Worm (Caenorhabditis elegans) whole organism, mixed stage, embryonic: ENCODE results near the gene spas-1.

ENCODE experiments used
- bed-3 ChIP-seq: fragments of 200-800 bp; sonication (Bioruptor generic); optimal IDR thresholded peaks from 3 replicates; lab custom pipeline; 2018; ENCODE audit warnings: mild to moderate bottlenecking, missing genetic modification characterization, moderate library complexity, missing compliant biosample characterization
- blmp-1 ChIP-seq: fragments of 150-350 bp; optimal IDR thresholded peaks from 2 replicates; lab custom pipeline; 2014; ENCODE audit warnings: missing biosample characterization, missing genetic modification characterization
- ceh-39 ChIP-seq: fragments of 150-350 bp; optimal IDR thresholded peaks from 2 replicates; lab custom pipeline; 2014; ENCODE audit warnings: missing biosample characterization, missing genetic modification characterization
- ceh-43 ChIP-seq: fragments of 200-800 bp; sonication (Bioruptor generic); optimal IDR thresholded peaks from 2 replicates; lab custom pipeline; 2018; ENCODE audit warnings: mild to moderate bottlenecking, missing genetic modification characterization, moderate library complexity, missing compliant biosample characterization
- ceh-83 ChIP-seq: fragments of 200-800 bp; sonication (Bioruptor generic); optimal IDR thresholded peaks from 2 replicates; lab custom pipeline; 2018; ENCODE audit warnings: mild to moderate bottlenecking, missing genetic modification characterization, missing compliant biosample characterization
- cnd-1 ChIP-seq: fragments of 200-800 bp; sonication (Bioruptor generic); optimal IDR thresholded peaks from 2 replicates; lab custom pipeline; 2018; ENCODE audit warnings: mild to moderate bottlenecking, missing genetic modification characterization, missing compliant biosample characterization
- drap-1 ChIP-seq: fragments of 200-800 bp; sonication (Bioruptor generic); optimal IDR thresholded peaks from 3 replicates; lab custom pipeline; 2018; ENCODE audit warnings: mild to moderate bottlenecking, missing genetic modification characterization, missing compliant biosample characterization
- elt-1 ChIP-seq: sonication (generic microtip); optimal IDR thresholded peaks from 2 replicates; lab custom pipeline; 2017; ENCODE audit warnings: missing genetic modification characterization, mild to moderate bottlenecking, missing compliant biosample characterization, antibody characterized with exemption, moderate library complexity, borderline replicate concordance; ENCODE audit not compliant: insufficient read depth
- elt-3 ChIP-seq: fragments of 150-350 bp; optimal IDR thresholded peaks from 2 replicates; lab custom pipeline; 2014; ENCODE audit warnings: missing biosample characterization, missing genetic modification characterization
- flh-1 ChIP-seq: fragments of 200-800 bp; sonication (Bioruptor generic); optimal IDR thresholded peaks from 2 replicates; lab custom pipeline; 2018; ENCODE audit warnings: mild to moderate bottlenecking, missing genetic modification characterization, moderate library complexity, missing compliant biosample characterization
- ham-2 ChIP-seq: fragments of 200-800 bp; sonication (Bioruptor generic); optimal IDR thresholded peaks from 2 replicates; lab custom pipeline; 2018; ENCODE audit warnings: mild to moderate bottlenecking, missing genetic modification characterization, missing compliant biosample characterization
- hlh-1 ChIP-seq: fragments of 150-350 bp; optimal IDR thresholded peaks from 2 replicates; lab custom pipeline; 2014; ENCODE audit warnings: missing biosample characterization, missing genetic modification reagents, missing genetic modification characterization
- lin-13 ChIP-seq: fragments of 150-350 bp; optimal IDR thresholded peaks from 2 replicates; lab custom pipeline; 2014; ENCODE audit warnings: missing biosample characterization, missing genetic modification characterization
- lin-32 ChIP-seq: fragments of 200-800 bp; sonication (Bioruptor generic); optimal IDR thresholded peaks from 2 replicates; lab custom pipeline; 2018; ENCODE audit warnings: mild to moderate bottlenecking, missing genetic modification characterization, missing compliant biosample characterization
- lsy-2 ChIP-seq: fragments of 150-350 bp; optimal IDR thresholded peaks from 2 replicates; lab custom pipeline; 2014; ENCODE audit warnings: missing biosample characterization, missing genetic modification characterization
- mab-5 ChIP-seq: fragments of 150-350 bp; optimal IDR thresholded peaks from 2 replicates; lab custom pipeline; 2014; ENCODE audit warnings: missing biosample characterization, missing genetic modification characterization
- mep-1 ChIP-seq: fragments of 150-350 bp; optimal IDR thresholded peaks from 2 replicates; lab custom pipeline; 2017; ENCODE audit warnings: missing biosample characterization, missing genetic modification reagents, missing genetic modification characterization, inconsistent platforms
- mls-2 ChIP-seq: sonication (generic microtip); optimal IDR thresholded peaks from 2 replicates; lab custom pipeline; 2016; ENCODE audit warnings: mild to moderate bottlenecking, missing genetic modification characterization, moderate library complexity, missing compliant biosample characterization
- nhr-12 ChIP-seq: fragments of 150-350 bp; optimal IDR thresholded peaks from 2 replicates; lab custom pipeline; 2014; ENCODE audit warnings: missing biosample characterization, missing genetic modification characterization
- nhr-2 ChIP-seq: fragments of 150-350 bp; optimal IDR thresholded peaks from 2 replicates; lab custom pipeline; 2014; ENCODE audit warnings: missing biosample characterization, missing genetic modification characterization
- nhr-237 ChIP-seq: fragments of 150-350 bp; optimal IDR thresholded peaks from 2 replicates; lab custom pipeline; 2014; ENCODE audit warnings: missing biosample characterization, missing genetic modification characterization
- nhr-28 ChIP-seq: fragments of 150-350 bp; optimal IDR thresholded peaks from 2 replicates; lab custom pipeline; 2014; ENCODE audit warnings: missing biosample characterization, missing genetic modification characterization
- nhr-76 ChIP-seq: sonication (generic microtip); optimal IDR thresholded peaks from 2 replicates; lab custom pipeline; 2017; ENCODE audit warnings: missing biosample characterization, missing genetic modification characterization
- pha-4 ChIP-seq: fragments of 150-350 bp; optimal IDR thresholded peaks from 2 replicates; lab custom pipeline; 2018; ENCODE audit warnings: missing biosample characterization, missing genetic modification reagents, missing genetic modification characterization
- sem-2 ChIP-seq: fragments of 200-800 bp; sonication (Bioruptor generic); optimal IDR thresholded peaks from 2 replicates; lab custom pipeline; 2018; ENCODE audit warnings: mild to moderate bottlenecking, missing genetic modification characterization, missing compliant biosample characterization
- sptf-1 ChIP-seq: sonication (generic microtip); optimal IDR thresholded peaks from 2 replicates; lab custom pipeline; 2017; ENCODE audit warnings: mild to moderate bottlenecking, missing genetic modification characterization, moderate library complexity, missing compliant biosample characterization
- tbx-8 ChIP-seq: fragments of 200-800 bp; sonication (Bioruptor generic); optimal IDR thresholded peaks from 2 replicates; lab custom pipeline; 2018; ENCODE audit warnings: mild to moderate bottlenecking, missing genetic modification characterization, moderate library complexity, missing compliant biosample characterization
- unc-120 ChIP-seq: sonication (generic microtip); optimal IDR thresholded peaks from 2 replicates; lab custom pipeline; 2017; ENCODE audit warnings: missing genetic modification characterization, missing compliant biosample characterization; ENCODE audit not compliant: poor library complexity, severe bottlenecking
- unc-39 ChIP-seq: fragments of 150-350 bp; optimal IDR thresholded peaks from 2 replicates; lab custom pipeline; 2014; ENCODE audit warnings: missing biosample characterization, missing genetic modification characterization
- zip-8 ChIP-seq: fragments of 150-350 bp; optimal IDR thresholded peaks from 2 replicates; lab custom pipeline; 2014; ENCODE audit warnings: missing biosample characterization, missing genetic modification characterization
- ztf-11 ChIP-seq: fragments of 150-350 bp; optimal IDR thresholded peaks from 2 replicates; lab custom pipeline; 2014; ENCODE audit warnings: missing biosample characterization, missing genetic modification characterization

The spas-1 gene

DNA sequence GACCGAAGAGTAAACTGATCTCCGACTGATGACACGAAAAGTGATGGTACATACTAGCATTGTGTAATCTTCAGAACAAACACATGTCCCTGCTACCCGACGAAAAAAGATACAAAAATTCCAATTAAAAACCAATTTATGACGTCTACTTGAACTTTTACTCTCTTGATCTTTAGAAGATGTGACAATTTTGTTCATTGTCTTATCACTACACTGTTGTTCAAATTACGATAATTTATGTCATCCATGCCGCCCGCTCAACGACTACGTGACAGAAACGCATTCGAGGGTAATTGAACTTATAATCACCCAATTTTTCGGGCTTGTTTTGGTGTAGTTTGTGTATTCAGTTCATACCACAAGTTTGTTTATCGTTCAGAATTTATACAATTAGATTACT is 31.7 kb upstream of the spas-1 start:
- TF ChIP-seq nhr-12 (no peak), nhr-76 (tag; lab: Kevin White, UChicago) (no peak), sptf-1 (tag; lab: Kevin White, UChicago) (no peak), blmp-1 (tag; lab: Kevin White, UChicago) (no peak), ztf-11 (no peak), ceh-43 (GFP tag; lab: Kevin White, UChicago) (no peak), flh-1 (GFP tag; lab: Kevin White, UChicago) (no peak), unc-120 (tag; lab: Kevin White, UChicago) (no peak), lin-13 (tag; lab: Kevin White, UChicago) (no peak), lsy-2 (tag; lab: Kevin White, UChicago) (no peak), zip-8 (tag; lab: Kevin White, UChicago) (no peak), lin-32 (no peak), nhr-237 (no peak), pha-4 (no peak), elt-3 (tag; lab: Kevin White, UChicago) (no peak), cnd-1 (tag; lab: Kevin White, UChicago) (no peak), hlh-1 (tag; lab: Kevin White, UChicago) (no peak), sem-2 (no peak)

DNA sequence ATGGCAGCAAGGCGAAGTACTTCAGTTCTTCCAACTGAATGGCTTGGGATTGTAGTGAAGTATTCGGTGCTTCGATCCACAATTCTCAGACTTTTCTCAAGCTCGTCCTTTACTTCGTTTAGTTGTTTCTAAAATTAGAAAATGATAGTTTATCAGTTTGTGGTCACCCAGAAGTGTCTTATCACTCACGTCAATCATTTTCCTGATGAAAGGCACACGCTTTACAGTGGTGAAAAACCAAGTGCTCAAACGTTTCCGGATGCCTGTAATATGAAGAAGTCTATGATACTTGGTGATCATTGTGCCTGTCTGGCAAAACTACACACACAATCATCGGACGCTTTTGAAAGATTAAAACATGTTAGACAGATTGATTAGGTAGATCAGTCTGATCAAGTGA is 29.4 kb upstream of the spas-1 start:
- no peak for TF ChIP-seq elt-3 (tag; lab: Kevin White, UChicago)

- TF ChIP-seq zip-8 (tag; lab: Kevin White, UChicago), result no peak
- TF ChIP-seq elt-1 (tag; lab: Kevin White, UChicago), result peak; percentile 72
Observed at ce11 chrV:9146849-9147557, 28.6 kb upstream of the spas-1 start, which contains the start of gene spl-2. spl-2 (minus strand) TSS chrV:9146899.

- TF ChIP-seq nhr-12, result no peak
- TF ChIP-seq unc-39 (tag; lab: Kevin White, UChicago), result no peak
- TF ChIP-seq pha-4, result no peak
- TF ChIP-seq bed-3 (GFP tag; lab: Kevin White, UChicago), result no peak
- no peak for TF ChIP-seq sptf-1 (tag; lab: Kevin White, UChicago)
- TF ChIP-seq nhr-76 (tag; lab: Kevin White, UChicago), result no peak
- TF ChIP-seq ham-2 (GFP tag; lab: Kevin White, UChicago), result no peak
- TF ChIP-seq ceh-83, result no peak
- TF ChIP-seq mls-2, result no peak
- no peak for TF ChIP-seq nhr-2
- no peak for TF ChIP-seq drap-1 (GFP tag; lab: Kevin White, UChicago)
- TF ChIP-seq mab-5 (tag; lab: Kevin White, UChicago), result no peak
- TF ChIP-seq ceh-43 (GFP tag; lab: Kevin White, UChicago), result no peak
Observed at ce11 chrV:9148151-9148550, 27.4 kb upstream of the spas-1 start.

DNA sequence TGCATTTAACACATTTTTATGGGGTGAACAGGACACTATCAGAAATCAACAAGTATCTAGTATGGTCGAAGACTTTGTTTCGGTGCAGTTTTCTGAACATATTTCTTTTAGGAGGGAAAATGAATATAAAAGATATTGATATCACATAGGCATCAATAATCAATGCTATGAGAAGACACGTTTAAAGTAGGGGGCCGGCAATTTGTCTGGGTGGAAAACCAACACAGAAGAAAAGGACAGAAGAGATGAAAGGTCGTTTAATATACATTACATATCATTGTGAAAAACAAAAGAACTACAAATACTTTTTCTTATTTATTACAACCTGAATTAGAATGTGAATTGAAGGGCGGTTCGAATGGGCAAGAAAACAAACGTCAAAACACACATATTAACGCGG is 23.2 kb upstream of the spas-1 start:
- TF ChIP-seq nhr-28 (no peak), mep-1 (tag; lab: Kevin White, UChicago) (no peak), elt-3 (tag; lab: Kevin White, UChicago) (no peak), nhr-237 (no peak), ceh-39 (tag; lab: Kevin White, UChicago) (no peak), cnd-1 (tag; lab: Kevin White, UChicago) (no peak), lsy-2 (tag; lab: Kevin White, UChicago) (no peak), elt-1 (tag; lab: Kevin White, UChicago) (no peak), ztf-11 (no peak), tbx-8 (GFP tag; lab: Kevin White, UChicago) (no peak)
